Fruit fly (Drosophila melanogaster): ENCODE data around the gene grass.

dm6 chr3R:27177567-27177966 lies 19.8 kb downstream of the grass start:
- TF ChIP-seq EcR (GFP tag; optimal IDR thresholded peaks at IDR 0.05) (no peak), Dll (optimal IDR thresholded peaks at IDR 0.05) (no peak), usp (GFP tag; optimal IDR thresholded peaks at IDR 0.05) (no peak)
